Worm (Caenorhabditis elegans): Measurements from ENCODE around the gene DH11.2.

The DH11.2 gene

DNA sequence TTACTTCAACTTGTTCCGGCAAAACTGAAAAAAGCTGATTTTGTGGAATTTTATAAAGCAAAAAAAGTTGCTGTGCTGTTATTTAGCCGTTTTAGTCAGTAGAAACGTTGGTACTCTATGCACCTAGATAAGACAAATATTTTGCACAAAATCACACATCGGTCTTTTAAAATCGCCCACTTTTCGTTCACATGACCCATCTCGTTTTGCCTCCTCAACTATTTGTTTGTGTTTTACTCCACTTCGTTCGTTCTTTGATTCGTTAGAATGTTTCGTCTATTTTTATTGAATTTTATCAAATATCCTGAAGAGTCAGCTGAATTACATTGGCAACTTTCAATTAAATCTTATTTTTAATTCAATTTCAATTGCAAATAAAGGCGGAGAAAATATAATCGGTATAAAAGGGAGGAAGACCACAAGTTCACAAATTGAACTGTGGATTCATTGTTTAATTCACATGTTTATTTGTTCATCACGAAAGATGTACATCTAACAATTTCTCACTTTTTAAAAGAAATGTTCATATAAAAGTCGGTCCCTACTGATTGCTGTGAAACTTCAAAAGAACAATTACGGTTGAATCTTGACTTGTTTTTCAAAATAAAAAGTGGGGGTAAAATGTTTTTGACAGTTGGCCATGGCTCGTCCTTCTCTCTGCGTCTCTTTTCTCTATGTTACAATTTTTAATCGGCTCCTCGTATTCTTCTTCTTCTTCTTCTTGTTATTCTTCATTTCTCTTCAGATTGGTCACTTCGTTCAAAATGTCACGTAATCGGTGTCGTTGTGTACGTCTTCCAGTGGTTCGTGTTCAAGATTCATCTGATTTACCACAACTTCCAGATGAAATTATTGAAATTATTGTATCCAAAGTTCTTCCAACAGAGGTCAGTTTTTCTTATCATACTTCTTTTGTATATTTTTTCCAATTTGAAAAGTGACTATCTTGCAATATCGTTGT is at the start of gene DH11.2:
DH11.2 (plus strand) TSS at position 746 of the 961 bp plus-strand sequence.
- TF ChIP-seq hlh-11 (tag; optimal IDR thresholded peaks at IDR 0.05): peak; percentile 66
- TF ChIP-seq php-3 (GFP tag; IDR thresholded peaks at IDR 0.05): no peak; the same call in 1 of the 2 replicates
- TF ChIP-seq Y105C5A.15 (GFP tag; IDR thresholded peaks at IDR 0.05): no peak
- no peak for TF ChIP-seq lin-1 (GFP tag; IDR thresholded peaks at IDR 0.05)
- TF ChIP-seq spr-1 (tag; optimal IDR thresholded peaks at IDR 0.05): no peak
- TF ChIP-seq skn-1 (tag; optimal IDR thresholded peaks at IDR 0.05): no peak
- no peak for TF ChIP-seq zag-1 (tag; optimal IDR thresholded peaks at IDR 0.05)
- TF ChIP-seq nhr-42 (GFP tag; IDR thresholded peaks at IDR 0.05): no peak
- TF ChIP-seq spr-3 (GFP tag; optimal IDR thresholded peaks at IDR 0.05): no peak
- TF ChIP-seq nhr-10 (tag; optimal IDR thresholded peaks at IDR 0.05): no peak
- no peak for TF ChIP-seq F49E8.2 (tag; optimal IDR thresholded peaks at IDR 0.05; ENCODE audit: borderline replicate concordance)
- no peak for TF ChIP-seq pqm-1 (tag; optimal IDR thresholded peaks at IDR 0.05)
- no peak for TF ChIP-seq mep-1 (tag; optimal IDR thresholded peaks at IDR 0.05)
- no peak for TF ChIP-seq saeg-2 (GFP tag; IDR thresholded peaks at IDR 0.05)
- TF ChIP-seq lin-38 (GFP tag; IDR thresholded peaks at IDR 0.05): no peak
- TF ChIP-seq unc-130 (GFP tag; optimal IDR thresholded peaks at IDR 0.05): no peak
- no peak for TF ChIP-seq ces-1 (GFP tag; optimal IDR thresholded peaks at IDR 0.05)
- no peak for TF ChIP-seq F26F4.8 (GFP tag; conservative IDR thresholded peaks at IDR 0.05)
- no peak for TF ChIP-seq zip-11 (GFP tag; IDR thresholded peaks at IDR 0.05)
- no peak for TF ChIP-seq lim-7 (GFP tag; IDR thresholded peaks at IDR 0.05)
- TF ChIP-seq aly-2 (tag; optimal IDR thresholded peaks at IDR 0.05): no peak
- no peak for TF ChIP-seq lir-3 (tag; optimal IDR thresholded peaks at IDR 0.05)
- no peak for TF ChIP-seq nhr-76 (tag; optimal IDR thresholded peaks at IDR 0.05)
- no peak for TF ChIP-seq mxl-2 (GFP tag; conservative IDR thresholded peaks at IDR 0.05)
- TF ChIP-seq jun-1 (tag; optimal IDR thresholded peaks at IDR 0.05): no peak
- peak; percentile 58 for TF ChIP-seq dmd-6 (GFP tag; IDR thresholded peaks at IDR 0.05)
- peak; percentile 75 for TF ChIP-seq aha-1 (tag)
- no peak for TF ChIP-seq tra-1 (GFP tag; IDR thresholded peaks at IDR 0.05)
- TF ChIP-seq ztf-11 (tag; optimal IDR thresholded peaks at IDR 0.05): no peak
- TF ChIP-seq nhr-11 (tag; optimal IDR thresholded peaks at IDR 0.05): no peak
- no peak for TF ChIP-seq daf-12 (tag; optimal IDR thresholded peaks at IDR 0.05)
- TF ChIP-seq daf-8 (GFP tag; IDR thresholded peaks at IDR 0.05): no peak
- TF ChIP-seq fos-1 (tag; optimal IDR thresholded peaks at IDR 0.05): no peak
- TF ChIP-seq ceh-20 (GFP tag; IDR thresholded peaks at IDR 0.05): no peak
- TF ChIP-seq cey-2 (tag; optimal IDR thresholded peaks at IDR 0.05; ENCODE audit: borderline replicate concordance, insufficient read depth): no peak
- no peak for TF ChIP-seq madf-5 (GFP tag; IDR thresholded peaks at IDR 0.05)
- no peak for TF ChIP-seq zfp-2 (tag; optimal IDR thresholded peaks at IDR 0.05)
- no peak for TF ChIP-seq Y5F2A.4 (GFP tag; optimal IDR thresholded peaks at IDR 0.05)
- TF ChIP-seq F10B5.3 (tag; optimal IDR thresholded peaks at IDR 0.05): no peak
- TF ChIP-seq nhr-28 (tag; optimal IDR thresholded peaks at IDR 0.05): peak; percentile 29
- no peak for TF ChIP-seq R02D3.7 (tag; optimal IDR thresholded peaks at IDR 0.05)
- TF ChIP-seq rbr-2 (tag; optimal IDR thresholded peaks at IDR 0.05): no peak
- TF ChIP-seq ceh-82 (tag; optimal IDR thresholded peaks at IDR 0.05): no peak
- no peak for TF ChIP-seq F37D6.2 (tag; optimal IDR thresholded peaks at IDR 0.05)
- no peak for TF ChIP-seq egl-43 (GFP tag; IDR thresholded peaks at IDR 0.05)
- no peak for TF ChIP-seq T26A8.4 (GFP tag; IDR thresholded peaks at IDR 0.05)
- no peak for TF ChIP-seq mdl-1 (tag; optimal IDR thresholded peaks at IDR 0.05)
- no peak for TF ChIP-seq hmg-1.1 (GFP tag; IDR thresholded peaks at IDR 0.05)
- no peak for TF ChIP-seq lsy-2 (tag; optimal IDR thresholded peaks at IDR 0.05)
- no peak for TF ChIP-seq daf-16 (GFP tag; optimal IDR thresholded peaks at IDR 0.05)
- peak; percentile 72 for TF ChIP-seq daf-16 (tag; optimal IDR thresholded peaks at IDR 0.05)
- no peak for TF ChIP-seq D1046.2 (GFP tag; IDR thresholded peaks at IDR 0.05)
